Fruit fly (Drosophila melanogaster) whole organism, wandering third instar larva: ENCODE data around the gene CG9458.

Experiments
- CrebA ChIP-seq: fragments of 200-800 bp; sonication (Bioruptor generic); optimal IDR thresholded peaks from 2 replicates; lab custom pipeline; 2016; ENCODE audit warnings: missing biosample characterization, mild to moderate bottlenecking, missing genetic modification characterization, borderline replicate concordance
- HLH106 ChIP-seq: fragments of 200-800 bp; optimal IDR thresholded peaks from 3 replicates; lab custom pipeline; 2019; ENCODE audit warnings: missing biosample characterization, mild to moderate bottlenecking, missing genetic modification characterization, moderate library complexity
- br ChIP-seq: fragments of 200-800 bp; sonication (Bioruptor generic); optimal IDR thresholded peaks from 2 replicates; lab custom pipeline; 2016; ENCODE audit warnings: missing biosample characterization, missing genetic modification characterization
- dl ChIP-seq, 2 experiments: fragments of 175-275, 200-275 bp in 1 of 2; fragments of 200-275 bp in 1 of 2; sonication (Bioruptor generic); optimal IDR thresholded peaks; lab custom pipeline; 2018; ENCODE audit warnings: mild to moderate bottlenecking in 2 of 2, missing biosample characterization in 2 of 2, missing genetic modification characterization in 2 of 2, moderate library complexity in 2 of 2; ENCODE audit not compliant: partially characterized antibody in 2 of 2, insufficient read depth in 1 of 2
- tai ChIP-seq: sonication (Bioruptor generic); optimal IDR thresholded peaks from 2 replicates; lab custom pipeline; 2016; ENCODE audit warnings: missing biosample characterization, missing genetic modification characterization

Gene CG9458

dm6 chr3R:9770127-9770526 lies 49.5 kb downstream of the CG9458 start:
- TF ChIP-seq CrebA (no peak), br (GFP tag; lab: Kevin White, UChicago) (no peak), tai (GFP tag; lab: Kevin White, UChicago) (no peak), dl (GFP tag; optimal IDR thresholded peaks at IDR 0.05; lab: Kevin White, UChicago; ENCODE audit: insufficient read depth in 1 of 2, partially characterized antibody in 2 of 2) (no peak), HLH106 (tag; lab: Kevin White, UChicago) (no peak)
